Fruit fly (Drosophila melanogaster) whole organism: ENCODE results near the gene Tango6.

Source experiments
- Dll ChIP-seq: fragments of >200 bp; optimal IDR thresholded peaks from 2 replicates; lab custom pipeline; 2017
- EcR ChIP-seq, 2 experiments: fragments of >200 bp; optimal IDR thresholded peaks; 2 replicates each; lab custom pipeline; 2017; ENCODE audit warnings: missing biosample characterization in 2 of 2, missing genetic modification characterization in 2 of 2, missing genetic modification reagents in 2 of 2
- pan ChIP-seq: fragments of >200 bp; optimal IDR thresholded peaks from 2 replicates; lab custom pipeline; 2017
- usp ChIP-seq: fragments of >200 bp; optimal IDR thresholded peaks from 2 replicates; lab custom pipeline; 2017; ENCODE audit warnings: missing biosample characterization, missing genetic modification characterization, mixed read lengths

DNA sequence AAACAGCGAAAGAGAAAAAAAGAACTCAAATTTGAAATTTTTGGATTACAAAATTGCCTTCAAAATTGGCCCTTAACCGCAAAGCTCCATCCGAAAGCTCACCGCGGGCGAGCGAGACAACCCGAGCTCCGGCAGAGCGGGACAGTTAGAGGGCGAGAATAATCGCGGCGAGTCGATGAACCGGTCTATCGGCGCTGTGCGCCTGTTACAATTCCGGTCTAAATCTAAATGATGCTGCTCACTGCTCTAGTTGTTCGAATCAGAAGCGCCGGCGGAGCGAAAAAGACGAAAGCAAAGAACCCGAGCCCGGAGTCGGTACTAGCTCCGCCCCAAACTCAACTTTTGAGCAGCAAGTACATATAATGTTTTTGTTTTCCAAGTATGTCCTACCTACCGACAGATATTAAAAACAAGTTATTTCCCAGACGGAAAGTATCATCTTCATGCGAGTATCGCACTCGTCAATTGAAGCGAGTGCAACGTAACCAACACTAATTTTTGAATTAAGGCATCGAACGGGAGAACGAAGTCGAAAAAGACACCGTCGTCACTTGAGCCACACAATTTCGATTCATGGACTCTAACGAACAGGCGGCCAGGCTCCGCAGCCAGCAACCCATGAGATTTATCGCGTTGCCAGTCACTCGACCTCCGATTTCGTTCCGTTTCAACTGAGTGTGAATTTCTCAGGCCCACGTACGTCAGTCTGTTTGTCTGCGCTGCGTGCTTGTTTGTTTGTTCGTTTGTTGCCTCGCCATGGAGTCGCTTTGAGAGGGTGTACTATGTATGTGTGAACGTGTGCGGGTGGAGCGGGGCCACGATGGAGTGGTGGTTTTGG is 24.4 kb upstream of the Tango6 start:
- TF ChIP-seq usp (GFP tag; lab: Kevin White, UChicago) = no peak
- no peak for TF ChIP-seq pan (lab: Kevin White, UChicago)
- TF ChIP-seq EcR (GFP tag; optimal IDR thresholded peaks at IDR 0.05; lab: Kevin White, UChicago) = peak in 1 of 2 experiments; percentile 25
- peak; percentile 3 for TF ChIP-seq Dll (lab: Kevin White, UChicago)
